Worm (Caenorhabditis elegans): ENCODE measurements around the gene tbx-38.

DNA sequence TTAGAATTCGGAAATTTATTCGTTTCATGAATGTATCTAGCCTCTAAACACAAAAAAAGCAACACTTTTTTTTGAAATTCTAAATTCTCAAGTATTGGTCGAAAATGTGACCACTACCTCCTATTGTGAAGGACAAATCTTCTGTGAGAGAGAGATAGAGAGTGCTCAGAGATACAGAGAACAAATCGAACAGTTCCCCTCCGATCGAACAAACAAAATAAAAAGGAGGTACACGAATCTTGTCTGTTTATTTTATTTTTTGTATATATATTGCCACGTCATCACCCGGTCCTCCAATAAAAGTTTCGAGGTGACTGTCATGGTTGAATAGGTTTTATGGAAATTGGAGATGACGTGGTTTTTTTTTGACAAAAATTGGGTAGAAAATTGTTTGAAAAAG is 45.0 kb downstream of the tbx-38 start:
- TF ChIP-seq dao-5 (tag; optimal IDR thresholded peaks at IDR 0.05) (no peak), him-1 (tag; optimal IDR thresholded peaks at IDR 0.05) (no peak)

Data from whole organism, L4/young adult.